Worm (Caenorhabditis elegans): ENCODE measurements around the gene R09E10.6.

DNA sequence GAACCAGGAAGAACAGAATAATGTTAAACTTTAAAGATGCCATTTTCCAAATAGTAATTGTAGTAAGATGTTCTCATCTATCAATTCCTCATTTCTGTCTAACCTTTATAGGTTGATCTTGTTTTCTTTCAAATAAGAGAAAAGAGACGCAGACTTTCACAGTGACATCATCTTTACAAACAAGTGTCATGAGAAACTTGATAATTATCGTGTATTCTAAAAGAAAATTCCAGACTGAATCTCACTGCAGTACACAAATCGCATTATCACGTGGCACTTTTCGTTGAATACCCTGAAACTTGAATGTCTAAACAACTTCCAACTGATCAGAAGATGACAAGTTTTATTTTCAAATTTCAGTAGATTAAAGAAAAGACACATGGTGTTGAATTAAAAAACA, 1.2 kb upstream of the R09E10.6 start, which contains the start of gene R09E10.13:
- no peak for TF ChIP-seq dao-5 (tag; optimal IDR thresholded peaks at IDR 0.05)
- no peak for TF ChIP-seq W03F9.2 (tag; optimal IDR thresholded peaks at IDR 0.05)
- TF ChIP-seq him-1 (tag; optimal IDR thresholded peaks at IDR 0.05): no peak
